Fruit fly (Drosophila melanogaster) whole organism, prepupa: ENCODE data around the gene tey.
A peak's percentile ranks its signal among the peaks of the same experiment; 100 is the strongest.

Source experiments
- Blimp-1 ChIP-seq: fragments of 200-800 bp; sonication (Bioruptor generic); optimal IDR thresholded peaks from 3 replicates; lab custom pipeline; 2017; ENCODE audit warnings: missing biosample characterization, missing genetic modification characterization, mild to moderate bottlenecking, moderate library complexity, missing genetic modification reagents
- CG10631 ChIP-seq: fragments of 200-800 bp; sonication (Bioruptor generic); optimal IDR thresholded peaks from 2 replicates; lab custom pipeline; 2016; ENCODE audit warnings: missing biosample characterization, missing genetic modification characterization
- CG10669 ChIP-seq: fragments of 200-800 bp; sonication (Bioruptor generic); optimal IDR thresholded peaks from 3 replicates; lab custom pipeline; 2018; ENCODE audit warnings: missing biosample characterization, mild to moderate bottlenecking, missing genetic modification characterization, moderate library complexity
- CG11294 ChIP-seq: fragments of 200-800 bp; sonication (Bioruptor generic); IDR thresholded peaks from 2 replicates; pipeline ENCODE4 v1.3.6; 2022; ENCODE audit warnings: missing biosample characterization, missing genetic modification characterization
- CG11762 ChIP-seq: fragments of 200-800 bp; sonication (Bioruptor generic); optimal IDR thresholded peaks from 3 replicates; lab custom pipeline; 2016; ENCODE audit warnings: missing biosample characterization, missing genetic modification characterization; ENCODE audit not compliant: insufficient read depth
- CG15336 ChIP-seq: fragments of 200-800 bp; sonication (Bioruptor generic); IDR thresholded peaks from 2 replicates; pipeline ENCODE4 v1.3.6; 2022; ENCODE audit warnings: missing biosample characterization, missing genetic modification characterization
- CG1621 ChIP-seq: fragments of 200-800 bp; sonication (Bioruptor generic); optimal IDR thresholded peaks from 3 replicates; lab custom pipeline; 2018; ENCODE audit warnings: missing biosample characterization, mild to moderate bottlenecking, missing genetic modification characterization
- CG3032 ChIP-seq: fragments of 200-800 bp; optimal IDR thresholded peaks from 2 replicates; lab custom pipeline; 2019; ENCODE audit warnings: missing biosample characterization, mild to moderate bottlenecking, missing genetic modification characterization, moderate library complexity
- CG32006 ChIP-seq: fragments of 200-800 bp; sonication (Bioruptor generic); optimal IDR thresholded peaks from 3 replicates; lab custom pipeline; 2017; ENCODE audit warnings: missing biosample characterization, mild to moderate bottlenecking, missing genetic modification characterization
- CG3919 ChIP-seq: fragments of 200-800 bp; sonication (Bioruptor generic); optimal IDR thresholded peaks from 3 replicates; lab custom pipeline; 2016; ENCODE audit warnings: missing biosample characterization, missing genetic modification characterization
- CG4318 ChIP-seq: fragments of 200-800 bp; sonication (Bioruptor generic); optimal IDR thresholded peaks from 3 replicates; lab custom pipeline; 2017; ENCODE audit warnings: missing biosample characterization, mild to moderate bottlenecking, missing genetic modification characterization
- CG6276 ChIP-seq: fragments of 200-800 bp; sonication (Bioruptor generic); optimal IDR thresholded peaks from 2 replicates; lab custom pipeline; 2017; ENCODE audit warnings: missing biosample characterization, mild to moderate bottlenecking, missing genetic modification characterization
- CG6792 ChIP-seq: fragments of 200-800 bp; sonication (Bioruptor generic); optimal IDR thresholded peaks from 3 replicates; lab custom pipeline; 2016; ENCODE audit warnings: missing biosample characterization, missing genetic modification characterization
- CG6808 ChIP-seq: fragments of 200-800 bp; sonication (Bioruptor generic); optimal IDR thresholded peaks from 3 replicates; lab custom pipeline; 2017; ENCODE audit warnings: missing biosample characterization, missing genetic modification characterization, mild to moderate bottlenecking, moderate library complexity, missing genetic modification reagents
- CG6854 ChIP-seq: fragments of 200-800 bp; sonication (Bioruptor generic); optimal IDR thresholded peaks from 2 replicates; lab custom pipeline; 2017; ENCODE audit warnings: missing biosample characterization, mild to moderate bottlenecking, missing genetic modification characterization
- CG8119 ChIP-seq: fragments of 200-800 bp; sonication (Bioruptor generic); IDR thresholded peaks from 3 replicates; pipeline ENCODE4 v1.3.6; 2022; ENCODE audit warnings: missing biosample characterization, missing genetic modification characterization
- CG8632 ChIP-seq: fragments of 200-800 bp; sonication (Bioruptor generic); optimal IDR thresholded peaks from 3 replicates; lab custom pipeline; 2016; ENCODE audit warnings: missing biosample characterization, missing genetic modification characterization
- CG9139 ChIP-seq: fragments of 200-800 bp; sonication (Bioruptor generic); optimal IDR thresholded peaks from 3 replicates; lab custom pipeline; 2017; ENCODE audit warnings: missing biosample characterization, mild to moderate bottlenecking, missing genetic modification characterization
- Eip75B ChIP-seq: fragments of 200-800 bp; sonication (Bioruptor generic); optimal IDR thresholded peaks from 3 replicates; lab custom pipeline; 2016; ENCODE audit warnings: missing biosample characterization, missing genetic modification characterization
- Eip78C ChIP-seq: fragments of 200-800 bp; sonication (Bioruptor generic); peaks from one replicate; lab custom pipeline; 2016; ENCODE audit warnings: missing biosample characterization, missing genetic modification characterization
- Eip93F ChIP-seq: fragments of 200-800 bp; sonication (Bioruptor generic); optimal IDR thresholded peaks from 2 replicates; lab custom pipeline; 2016; ENCODE audit warnings: missing biosample characterization, mild to moderate bottlenecking, missing genetic modification characterization
- Ets21C ChIP-seq: fragments of 200-800 bp; sonication (Bioruptor generic); optimal IDR thresholded peaks from 3 replicates; lab custom pipeline; 2016; ENCODE audit warnings: missing biosample characterization, missing genetic modification characterization
- Ets96B ChIP-seq: fragments of 200-800 bp; optimal IDR thresholded peaks from 2 replicates; lab custom pipeline; 2019; ENCODE audit warnings: missing biosample characterization, mild to moderate bottlenecking, missing genetic modification characterization, moderate library complexity
- Gug ChIP-seq: fragments of 200-800 bp; sonication (Bioruptor generic); IDR thresholded peaks from 2 replicates; pipeline ENCODE4 v1.3.6; 2022; ENCODE audit warnings: missing biosample characterization, missing genetic modification characterization
- Hr39 ChIP-seq: fragments of 200-800 bp; sonication (Bioruptor generic); optimal IDR thresholded peaks from 2 replicates; lab custom pipeline; 2016; ENCODE audit warnings: missing biosample characterization, missing genetic modification characterization
- Hr4 ChIP-seq: fragments of 200-800 bp; sonication (Bioruptor generic); optimal IDR thresholded peaks from 3 replicates; lab custom pipeline; 2016; ENCODE audit warnings: missing biosample characterization, missing genetic modification characterization
- Lpt ChIP-seq: fragments of 200-800 bp; sonication (Bioruptor generic); optimal IDR thresholded peaks from 3 replicates; lab custom pipeline; 2016; ENCODE audit warnings: missing biosample characterization, missing genetic modification characterization
- Met ChIP-seq: fragments of 200-800 bp; sonication (Bioruptor generic); optimal IDR thresholded peaks from 3 replicates; lab custom pipeline; 2016; ENCODE audit warnings: missing biosample characterization, missing genetic modification characterization
- Smox ChIP-seq: fragments of 200-800 bp; sonication (Bioruptor generic); optimal IDR thresholded peaks from 3 replicates; lab custom pipeline; 2016; ENCODE audit warnings: missing biosample characterization, missing genetic modification characterization
- Sox14 ChIP-seq: fragments of 200-800 bp; sonication (Bioruptor generic); optimal IDR thresholded peaks from 3 replicates; lab custom pipeline; 2016; ENCODE audit warnings: missing biosample characterization, missing genetic modification characterization
- achi ChIP-seq: fragments of 200-800 bp; sonication (Bioruptor generic); optimal IDR thresholded peaks from 3 replicates; lab custom pipeline; 2016; ENCODE audit warnings: missing biosample characterization, missing genetic modification characterization
- acj6 ChIP-seq: fragments of 200-800 bp; sonication (Bioruptor generic); optimal IDR thresholded peaks from 3 replicates; lab custom pipeline; 2016; ENCODE audit warnings: missing biosample characterization, missing genetic modification characterization
- dac ChIP-seq: fragments of 200-800 bp; sonication (Bioruptor generic); optimal IDR thresholded peaks from 2 replicates; lab custom pipeline; 2017; ENCODE audit warnings: missing biosample characterization, mild to moderate bottlenecking, missing genetic modification characterization
- dsx ChIP-seq: fragments of 200-800 bp; optimal IDR thresholded peaks from 3 replicates; lab custom pipeline; 2019; ENCODE audit warnings: missing biosample characterization, mild to moderate bottlenecking, missing genetic modification characterization, moderate library complexity; ENCODE audit not compliant: poor library complexity, severe bottlenecking
- eg ChIP-seq: fragments of 200-800 bp; sonication (Bioruptor generic); IDR thresholded peaks from 3 replicates; pipeline ENCODE4 v1.3.6; 2022; ENCODE audit warnings: missing biosample characterization, missing genetic modification characterization
- esn ChIP-seq: fragments of 200-800 bp; sonication (Bioruptor generic); optimal IDR thresholded peaks from 2 replicates; lab custom pipeline; 2016; ENCODE audit warnings: missing biosample characterization, mild to moderate bottlenecking, missing genetic modification characterization, moderate library complexity
- fd59A ChIP-seq: fragments of 200-800 bp; sonication (Bioruptor generic); optimal IDR thresholded peaks from 2 replicates; lab custom pipeline; 2017; ENCODE audit warnings: missing biosample characterization, mild to moderate bottlenecking, missing genetic modification characterization, missing genetic modification reagents
- fd85E ChIP-seq: fragments of 200-800 bp; sonication (Bioruptor generic); optimal IDR thresholded peaks from 3 replicates; lab custom pipeline; 2016; ENCODE audit warnings: missing biosample characterization, missing genetic modification characterization
- fkh ChIP-seq: fragments of 200-800 bp; sonication (Bioruptor generic); optimal IDR thresholded peaks from 3 replicates; lab custom pipeline; 2017; ENCODE audit warnings: missing biosample characterization, mild to moderate bottlenecking, missing genetic modification characterization, moderate library complexity
- lz ChIP-seq: fragments of 200-800 bp; sonication (Bioruptor generic); optimal IDR thresholded peaks from 3 replicates; lab custom pipeline; 2016; ENCODE audit warnings: missing biosample characterization, missing genetic modification characterization
- pdm3 ChIP-seq: fragments of 200-800 bp; sonication (Bioruptor generic); optimal IDR thresholded peaks from 3 replicates; lab custom pipeline; 2016; ENCODE audit warnings: missing biosample characterization, missing genetic modification characterization
- salr ChIP-seq, 2 experiments: fragments of 200-800 bp; sonication (Bioruptor generic); optimal IDR thresholded peaks; 3 replicates each; lab custom pipeline; 2016 to 2018; ENCODE audit warnings: missing biosample characterization in 2 of 2, missing genetic modification characterization in 2 of 2, mild to moderate bottlenecking in 1 of 2
- spab ChIP-seq: fragments of 200-800 bp; sonication (Bioruptor generic); optimal IDR thresholded peaks from 2 replicates; lab custom pipeline; 2017; ENCODE audit warnings: missing biosample characterization, mild to moderate bottlenecking, missing genetic modification characterization, missing genetic modification reagents
- ss ChIP-seq, 2 experiments: fragments of 200-800 bp; sonication (Bioruptor generic); optimal IDR thresholded peaks; 2 replicates in 1 of 2; 3 replicates in 1 of 2; lab custom pipeline; 2017 to 2018; ENCODE audit warnings: mild to moderate bottlenecking in 2 of 2, missing biosample characterization in 2 of 2, missing genetic modification characterization in 2 of 2, moderate library complexity in 1 of 2
- svp ChIP-seq: fragments of 200-800 bp; sonication (Bioruptor generic); peaks from one replicate; lab custom pipeline; 2016; ENCODE audit warnings: missing biosample characterization, missing genetic modification characterization
- topi ChIP-seq: fragments of 200-800 bp; sonication (Bioruptor generic); optimal IDR thresholded peaks from 3 replicates; lab custom pipeline; 2016; ENCODE audit warnings: missing biosample characterization, missing genetic modification characterization
- vri ChIP-seq: fragments of 200-800 bp; sonication (Bioruptor generic); optimal IDR thresholded peaks from 3 replicates; lab custom pipeline; 2016; ENCODE audit warnings: missing biosample characterization, mild to moderate bottlenecking, missing genetic modification characterization

tey gene

dm6 chr3L:19676050-19676449, 12.1 kb upstream of the tey start (continued):
- TF ChIP-seq fkh: no peak
- TF ChIP-seq Sox14 (GFP tag; lab: Kevin White, UChicago): peak; percentile 21
- peak; percentile 35 for TF ChIP-seq spab (GFP tag; lab: Kevin White, UChicago)
- peak; percentile 52 for TF ChIP-seq lz (GFP tag; lab: Kevin White, UChicago)
- peak; percentile 76 for TF ChIP-seq svp (GFP tag; lab: Kevin White, UChicago)
- TF ChIP-seq Met (GFP tag; lab: Kevin White, UChicago): peak; percentile 52
- peak; percentile 42; the same call in 1 of the 2 replicates for TF ChIP-seq CG15336
- peak; percentile 56 for TF ChIP-seq CG32006 (GFP tag; lab: Kevin White, UChicago)
- no peak for TF ChIP-seq eg (GFP tag; lab: Robert Waterston, UW)
- peak; percentile 55 for TF ChIP-seq Eip75B (GFP tag; lab: Kevin White, UChicago)
- TF ChIP-seq CG4318 (GFP tag; lab: Kevin White, UChicago): peak; percentile 5
- TF ChIP-seq esn (GFP tag; lab: Kevin White, UChicago): peak; percentile 50
- TF ChIP-seq dsx (GFP tag; lab: Kevin White, UChicago): no peak
- TF ChIP-seq fd59A (GFP tag; lab: Kevin White, UChicago): peak; percentile 13
- TF ChIP-seq CG6808 (GFP tag; lab: Kevin White, UChicago): peak; percentile 39
- no peak for TF ChIP-seq vri (GFP tag; lab: Kevin White, UChicago)
- peak; percentile 38 for TF ChIP-seq CG3919 (GFP tag; lab: Kevin White, UChicago)
- peak; percentile 51 for TF ChIP-seq CG6792 (GFP tag; lab: Kevin White, UChicago)
- TF ChIP-seq CG9139 (GFP tag; lab: Kevin White, UChicago): peak; percentile 13
- no peak for TF ChIP-seq Eip93F (GFP tag; lab: Kevin White, UChicago)
- peak; percentile 56 for TF ChIP-seq topi
- no peak for TF ChIP-seq Smox
- peak; percentile 32 for TF ChIP-seq CG10669 (GFP tag; lab: Kevin White, UChicago)
- peak; percentile 25 for TF ChIP-seq acj6 (GFP tag; lab: Kevin White, UChicago)
- TF ChIP-seq Ets21C (GFP tag; lab: Kevin White, UChicago): no peak
- TF ChIP-seq CG6276 (GFP tag; lab: Kevin White, UChicago): peak; percentile 1
- TF ChIP-seq dac: peak; percentile 7
- TF ChIP-seq Lpt (GFP tag; lab: Kevin White, UChicago): no peak
- no peak for TF ChIP-seq CG1621 (tag; lab: Kevin White, UChicago)

DNA sequence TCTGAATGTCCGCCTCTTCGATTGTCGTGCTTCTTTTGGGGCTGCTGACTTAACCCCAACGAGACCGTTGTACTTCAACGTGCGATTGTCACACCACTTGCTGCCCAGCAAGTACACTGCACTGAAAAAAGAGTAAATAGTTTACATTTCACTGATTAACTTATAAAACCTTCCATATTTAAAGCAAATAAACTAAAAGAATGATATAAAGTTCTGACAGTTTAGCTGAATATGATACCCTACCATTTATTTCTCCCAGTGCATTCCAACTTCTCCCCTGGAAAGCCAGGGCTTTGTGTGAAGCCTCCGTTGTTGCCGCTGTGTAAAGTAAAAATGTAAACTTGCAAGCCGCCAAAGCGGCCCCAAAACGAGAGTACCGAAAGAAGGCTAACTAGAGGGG, 10.4 kb upstream of the tey start:
- TF ChIP-seq Hr39 (peak; percentile 60), fd59A (GFP tag; lab: Kevin White, UChicago) (no peak), CG32006 (GFP tag; lab: Kevin White, UChicago) (peak; percentile 40), dac (no peak), Gug (GFP tag; lab: Robert Waterston, UW) (0 out of 2 replicates have a peak, but pooled peaks have one; percentile 13), salr (GFP tag; optimal IDR thresholded peaks at IDR 0.05; lab: Kevin White, UChicago) (peak; percentile 6 to 17), spab (GFP tag; lab: Kevin White, UChicago) (peak; percentile 28), Blimp-1 (GFP tag; lab: Kevin White, UChicago) (no peak), fd85E (GFP tag; lab: Kevin White, UChicago) (no peak), CG6792 (GFP tag; lab: Kevin White, UChicago) (peak; percentile 44), CG9139 (GFP tag; lab: Kevin White, UChicago) (peak; percentile 4), CG6854 (GFP tag; lab: Kevin White, UChicago) (no peak), pdm3 (peak; percentile 45), ss (GFP tag; optimal IDR thresholded peaks at IDR 0.05; lab: Kevin White, UChicago) (peak; percentile 8 to 27), CG8632 (GFP tag; lab: Kevin White, UChicago) (peak; percentile 23), Eip78C (peak; percentile 87), CG3032 (tag; lab: Kevin White, UChicago) (peak; percentile 44), Eip93F (GFP tag; lab: Kevin White, UChicago) (no peak), dsx (GFP tag; lab: Kevin White, UChicago) (peak; percentile 31), CG10631 (peak; percentile 34), Ets21C (GFP tag; lab: Kevin White, UChicago) (peak; percentile 23), Smox (peak; percentile 40), CG6276 (GFP tag; lab: Kevin White, UChicago) (no peak), Ets96B (tag; lab: Kevin White, UChicago) (peak; percentile 56), Hr4 (peak; percentile 28), lz (GFP tag; lab: Kevin White, UChicago) (peak; percentile 29), CG11762 (GFP tag; lab: Kevin White, UChicago) (no peak), achi (GFP tag; lab: Kevin White, UChicago) (peak; percentile 44), CG11294 (GFP tag; lab: Robert Waterston, UW) (no peak), CG8119 (peak; percentile 57; the same call in 2 of the 3 replicates), CG10669 (GFP tag; lab: Kevin White, UChicago) (peak; percentile 43), CG15336 (peak; percentile 30; the same call in 1 of the 2 replicates), acj6 (GFP tag; lab: Kevin White, UChicago) (peak; percentile 50)
